Worm (Caenorhabditis elegans) whole organism, young adult: ENCODE measurements around the gene Y47D3A.21.

Experiments
- C17E4.6 ChIP-seq: fragments of 200-800 bp; sonication (Bioruptor generic); IDR thresholded peaks from 2 replicates; pipeline ENCODE4 v1.3.6; 2022; ENCODE audit warnings: missing genetic modification reagents, missing genetic modification characterization, missing compliant biosample characterization
- Y67H2A.10 ChIP-seq: fragments of 200-800 bp; sonication (Bioruptor generic); conservative IDR thresholded peaks from 2 replicates; pipeline ENCODE4 v1.3.6; 2022; ENCODE audit warnings: missing genetic modification reagents, missing genetic modification characterization, missing compliant biosample characterization
- ama-1 ChIP-seq, 3 experiments: fragments of 150-350 bp in 1 of 3; sonication (generic microtip) in 2 of 3; optimal IDR thresholded peaks; 2 replicates each; lab custom pipeline; 2014 to 2018; ENCODE audit warnings: missing biosample characterization in 2 of 3, missing genetic modification characterization in 2 of 3, missing genetic modification reagents in 2 of 3
- aptf-3 ChIP-seq: fragments of 200-800 bp; sonication (Bioruptor generic); IDR thresholded peaks from 2 replicates; pipeline ENCODE4 v1.3.6; 2022; ENCODE audit warnings: missing genetic modification characterization, missing compliant biosample characterization
- dpl-1 ChIP-seq: fragments of 150-350 bp; optimal IDR thresholded peaks from 2 replicates; lab custom pipeline; 2014; ENCODE audit warnings: missing biosample characterization, missing genetic modification reagents, missing genetic modification characterization
- him-1 ChIP-seq: sonication (generic microtip); optimal IDR thresholded peaks from 2 replicates; lab custom pipeline; 2016; ENCODE audit warnings: missing genotype, missing genetic modification reagents, missing genetic modification characterization, missing compliant biosample characterization
- hlh-12 ChIP-seq: sonication (generic microtip); optimal IDR thresholded peaks from 2 replicates; lab custom pipeline; 2016; ENCODE audit warnings: missing genetic modification characterization, missing compliant biosample characterization
- hlh-26 ChIP-seq: fragments of 200-800 bp; sonication (Bioruptor generic); conservative IDR thresholded peaks from 2 replicates; pipeline ENCODE4 v1.3.6; 2022; ENCODE audit warnings: missing genetic modification reagents, missing genetic modification characterization, missing compliant biosample characterization
- hmg-1.2 ChIP-seq: fragments of 200-800 bp; sonication (Bioruptor generic); IDR thresholded peaks from 2 replicates; pipeline ENCODE4 v1.3.6; 2022; ENCODE audit warnings: missing genetic modification reagents, missing genetic modification characterization, missing compliant biosample characterization
- madf-3 ChIP-seq: fragments of 200-800 bp; sonication (Bioruptor generic); IDR thresholded peaks from 2 replicates; pipeline ENCODE4 v1.3.6; 2022; ENCODE audit warnings: missing genetic modification reagents, missing genetic modification characterization, missing compliant biosample characterization
- mes-4 ChIP-seq: sonication (generic microtip); optimal IDR thresholded peaks from 2 replicates; lab custom pipeline; 2016; ENCODE audit warnings: missing genotype, missing genetic modification characterization, missing compliant biosample characterization
- nfya-1 ChIP-seq: sonication (generic microtip); optimal IDR thresholded peaks from 2 replicates; lab custom pipeline; 2017; ENCODE audit warnings: antibody characterized with exemption, missing compliant biosample characterization, missing genetic modification characterization, borderline replicate concordance; ENCODE audit not compliant: insufficient read depth
- pha-4 ChIP-seq: fragments of 150-350 bp; sonication (generic microtip); optimal IDR thresholded peaks from 2 replicates; lab custom pipeline; 2014; ENCODE audit warnings: missing biosample characterization, missing genetic modification reagents, missing genetic modification characterization
- unc-130 ChIP-seq: sonication (generic microtip); optimal IDR thresholded peaks from 2 replicates; lab custom pipeline; 2016; ENCODE audit warnings: missing genetic modification reagents, missing genetic modification characterization, missing compliant biosample characterization

DNA sequence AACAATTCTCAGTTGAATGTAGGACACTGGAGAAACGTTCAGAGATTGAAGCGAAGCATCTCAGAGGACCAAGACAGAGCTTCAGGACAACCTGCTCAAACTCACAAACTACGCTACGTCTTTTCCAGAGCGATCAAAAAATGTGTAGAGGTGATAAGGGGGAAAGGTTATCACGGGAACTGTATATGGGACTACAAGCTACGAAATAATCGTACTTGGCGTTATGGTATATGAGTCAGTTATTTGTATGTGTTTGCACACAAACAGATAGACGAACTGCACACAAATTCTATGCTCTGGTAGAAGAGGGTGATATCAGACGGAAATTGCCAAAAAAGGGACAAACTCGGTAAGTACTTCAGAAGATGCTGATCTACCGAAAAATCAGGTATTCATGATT lies 9.5 kb downstream of the Y47D3A.21 start:
- TF ChIP-seq dpl-1 (GFP tag; lab: Kevin White, UChicago) (no peak), nfya-1 (tag; lab: Kevin White, UChicago) (no peak), hmg-1.2 (no peak), Y67H2A.10 (no peak), ama-1 (optimal IDR thresholded peaks at IDR 0.05; lab: Kevin White, UChicago) (no peak), ama-1 (GFP tag; optimal IDR thresholded peaks at IDR 0.05; lab: Kevin White, UChicago) (no peak), hlh-26 (no peak), unc-130 (GFP tag; lab: Kevin White, UChicago) (no peak), pha-4 (no peak), hlh-12 (no peak), aptf-3 (GFP tag; lab: Robert Waterston, UW) (no peak), mes-4 (tag; lab: Kevin White, UChicago) (no peak), madf-3 (GFP tag; lab: Robert Waterston, UW) (no peak), C17E4.6 (GFP tag; lab: Robert Waterston, UW) (no peak), him-1 (no peak)
